Worm (Caenorhabditis elegans): ENCODE data around the gene hum-8.

DNA sequence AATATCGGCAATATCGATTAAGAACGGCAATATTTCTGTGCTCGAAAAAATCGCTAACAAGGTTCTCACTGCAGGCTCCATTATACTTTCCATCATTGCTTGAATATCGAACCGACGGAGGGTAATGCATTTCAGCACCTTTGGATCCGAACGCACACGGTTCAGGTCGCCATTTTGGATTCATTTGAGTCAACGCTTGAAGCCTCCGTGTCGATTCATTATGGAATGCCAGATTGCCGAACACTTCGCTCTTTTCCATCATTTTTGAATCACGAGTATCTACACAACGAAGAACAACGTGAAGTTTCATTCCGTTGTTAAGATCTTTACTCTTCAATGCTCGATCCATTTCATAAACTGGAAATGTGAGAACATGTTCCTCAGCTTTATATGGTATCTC is 18.2 kb downstream of the hum-8 start:
- TF ChIP-seq nfya-1 (tag; optimal IDR thresholded peaks at IDR 0.05; ENCODE audit: insufficient read depth), result no peak
- TF ChIP-seq unc-62 (GFP tag; optimal IDR thresholded peaks at IDR 0.05), result no peak
- TF ChIP-seq ama-1 (optimal IDR thresholded peaks at IDR 0.05), result no peak
- TF ChIP-seq egl-27 (tag; optimal IDR thresholded peaks at IDR 0.05), result no peak
- TF ChIP-seq jun-1 (tag; optimal IDR thresholded peaks at IDR 0.05), result no peak
- TF ChIP-seq daf-12 (tag; optimal IDR thresholded peaks at IDR 0.05), result no peak
- TF ChIP-seq ztf-4 (tag; optimal IDR thresholded peaks at IDR 0.05), result no peak
- TF ChIP-seq fkh-2 (tag; optimal IDR thresholded peaks at IDR 0.05), result no peak
- no peak for TF ChIP-seq nhr-67 (tag; optimal IDR thresholded peaks at IDR 0.05)
- TF ChIP-seq nhr-12 (tag; optimal IDR thresholded peaks at IDR 0.05), result no peak
- TF ChIP-seq snpc-4 (tag; optimal IDR thresholded peaks at IDR 0.05), result no peak
- TF ChIP-seq nhr-11 (tag; optimal IDR thresholded peaks at IDR 0.05), result no peak
